Fruit fly (Drosophila melanogaster) whole organism, embryonic: ENCODE results near the gene rin.

Experiments used
- BtbVII ChIP-seq: fragments of 200-800 bp; sonication (Bioruptor generic); optimal IDR thresholded peaks from 3 replicates; lab custom pipeline; 2017; ENCODE audit warnings: missing biosample characterization, mild to moderate bottlenecking, missing genetic modification characterization
- CG10543 ChIP-seq: fragments of 200-800 bp; sonication (Bioruptor generic); optimal IDR thresholded peaks from 3 replicates; lab custom pipeline; 2017; ENCODE audit warnings: missing biosample characterization, mild to moderate bottlenecking, missing genetic modification characterization, moderate library complexity
- CG11398 ChIP-seq: fragments of 200-800 bp; sonication (Bioruptor generic); optimal IDR thresholded peaks from 2 replicates; lab custom pipeline; 2016; ENCODE audit warnings: missing biosample characterization, missing genetic modification characterization
- CG12236 ChIP-seq: fragments of 200-800 bp; sonication (Bioruptor generic); optimal IDR thresholded peaks from 2 replicates; lab custom pipeline; 2016; ENCODE audit warnings: missing biosample characterization, missing genetic modification characterization
- CG13287 ChIP-seq: fragments of 200-800 bp; sonication (Bioruptor generic); IDR thresholded peaks from 2 replicates; pipeline ENCODE4 v1.3.6; 2022; ENCODE audit warnings: missing biosample characterization, missing genetic modification characterization; ENCODE audit not compliant: partially characterized antibody
- CG14965 ChIP-seq: fragments of 200-800 bp; sonication (Bioruptor generic); optimal IDR thresholded peaks from 2 replicates; lab custom pipeline; 2016; ENCODE audit warnings: missing biosample characterization, missing genetic modification characterization, borderline replicate concordance
- CG15479 ChIP-seq: fragments of 200-800 bp; sonication (Bioruptor generic); optimal IDR thresholded peaks from 3 replicates; lab custom pipeline; 2019; ENCODE audit warnings: missing biosample characterization, mild to moderate bottlenecking, missing genetic modification characterization, moderate library complexity
- CG17612 ChIP-seq: fragments of 200-800 bp; sonication (Bioruptor generic); IDR thresholded peaks from 2 replicates; pipeline ENCODE4 v1.3.6; 2022; ENCODE audit warnings: missing biosample characterization, missing genetic modification characterization
- CG2120 ChIP-seq: fragments of 200-800 bp; sonication (Bioruptor generic); optimal IDR thresholded peaks from 3 replicates; lab custom pipeline; 2016; ENCODE audit warnings: missing biosample characterization, missing genetic modification characterization
- CG2129 ChIP-seq: fragments of 200-800 bp; sonication (Bioruptor generic); IDR thresholded peaks from 2 replicates; pipeline ENCODE4 v1.3.6; 2022; ENCODE audit warnings: missing biosample characterization, missing genetic modification characterization; ENCODE audit not compliant: partially characterized antibody
- CG2199 ChIP-seq: fragments of 200-800 bp; sonication (Bioruptor generic); IDR thresholded peaks from 3 replicates; pipeline ENCODE4 v1.3.6; 2022; ENCODE audit warnings: missing biosample characterization, missing genetic modification characterization
- CG3726 ChIP-seq: fragments of 200-800 bp; sonication (Bioruptor generic); IDR thresholded peaks from 3 replicates; pipeline ENCODE4, ENCODE4 v1.3.6; 2022; ENCODE audit warnings: missing biosample characterization, missing genetic modification characterization
- CG42726 ChIP-seq: fragments of 200-800 bp; sonication (Bioruptor generic); IDR thresholded peaks from 2 replicates; pipeline ENCODE4 v1.3.6; 2022; ENCODE audit warnings: missing biosample characterization, missing genetic modification characterization; ENCODE audit not compliant: partially characterized antibody
- CG4360 ChIP-seq: fragments of 200-800 bp; sonication (Bioruptor generic); IDR thresholded peaks from 2 replicates; pipeline ENCODE4 v1.3.6; 2022; ENCODE audit warnings: missing biosample characterization, missing genetic modification characterization
- CG5180 ChIP-seq: fragments of 200-800 bp; sonication (Bioruptor generic); optimal IDR thresholded peaks from 3 replicates; lab custom pipeline; 2017; ENCODE audit warnings: missing biosample characterization, missing genetic modification characterization, mild to moderate bottlenecking, moderate library complexity, missing genetic modification reagents
- CG6683 ChIP-seq: fragments of 200-800 bp; sonication (Bioruptor generic); optimal IDR thresholded peaks from 2 replicates; lab custom pipeline; 2017; ENCODE audit warnings: missing biosample characterization, mild to moderate bottlenecking, missing genetic modification characterization, missing genetic modification reagents
- CG7928 ChIP-seq: fragments of 200-800 bp; sonication (Bioruptor generic); optimal IDR thresholded peaks from 2 replicates; lab custom pipeline; 2017; ENCODE audit warnings: missing biosample characterization, mild to moderate bottlenecking, missing genetic modification characterization
- CG7987 ChIP-seq: fragments of 200-800 bp; sonication (Bioruptor generic); optimal IDR thresholded peaks from 2 replicates; lab custom pipeline; 2018; ENCODE audit warnings: missing biosample characterization, mild to moderate bottlenecking, missing genetic modification characterization, moderate library complexity
- Dref ChIP-seq: fragments of 200-800 bp; sonication (Bioruptor generic); IDR thresholded peaks from 2 replicates; pipeline ENCODE4 v1.3.6; 2022; ENCODE audit warnings: missing biosample characterization, missing genetic modification characterization
- E2f1 ChIP-seq: fragments of 200-800 bp; sonication (Bioruptor generic); IDR thresholded peaks from 2 replicates; pipeline ENCODE4 v1.3.6; 2022; ENCODE audit warnings: missing biosample characterization, missing genetic modification characterization
- HLH3B ChIP-seq: fragments of 200-800 bp; sonication (Bioruptor generic); IDR thresholded peaks from 2 replicates; pipeline ENCODE4 v1.3.6; 2022; ENCODE audit warnings: missing biosample characterization, missing genetic modification characterization
- HLH4C ChIP-seq: fragments of 200-800 bp; sonication (Bioruptor generic); IDR thresholded peaks from 3 replicates; pipeline ENCODE4 v1.3.6; 2022; ENCODE audit warnings: missing biosample characterization, missing genetic modification characterization; ENCODE audit not compliant: partially characterized antibody
- Jarid2 ChIP-seq: fragments of 200-800 bp; sonication (Bioruptor generic); optimal IDR thresholded peaks from 3 replicates; lab custom pipeline; 2017; ENCODE audit warnings: mild to moderate bottlenecking, missing biosample characterization, missing genetic modification reagents, missing genetic modification characterization
- NC2β ChIP-seq: fragments of 200-800 bp; sonication (Bioruptor generic); optimal IDR thresholded peaks from 2 replicates; lab custom pipeline; 2016; ENCODE audit warnings: missing biosample characterization, missing genetic modification characterization
- Pdp1 ChIP-seq, 2 experiments: fragments of 200-800 bp; sonication (Bioruptor generic); optimal IDR thresholded peaks; 3 replicates each; lab custom pipeline; 2016; ENCODE audit warnings: missing biosample characterization in 2 of 2, missing genetic modification characterization in 2 of 2, mild to moderate bottlenecking in 1 of 2, moderate library complexity in 1 of 2
- YL-1 ChIP-seq: fragments of 200-800 bp; sonication (Bioruptor generic); optimal IDR thresholded peaks from 3 replicates; lab custom pipeline; 2017; ENCODE audit warnings: missing biosample characterization, mild to moderate bottlenecking, missing genetic modification characterization
- chinmo ChIP-seq: fragments of 200-800 bp; sonication (Bioruptor generic); IDR thresholded peaks from 4 replicates; pipeline ENCODE4 v1.3.6; 2022; ENCODE audit warnings: missing biosample characterization, missing genetic modification characterization; ENCODE audit not compliant: partially characterized antibody
- crp ChIP-seq, 2 experiments: fragments of 200-800 bp; sonication (Bioruptor generic); optimal IDR thresholded peaks; 2 replicates in 1 of 2; 3 replicates in 1 of 2; lab custom pipeline; 2017; ENCODE audit warnings: missing biosample characterization in 2 of 2, missing genetic modification characterization in 2 of 2, mild to moderate bottlenecking in 1 of 2, moderate library complexity in 1 of 2
- cwo ChIP-seq: fragments of 200-800 bp; sonication (Bioruptor generic); optimal IDR thresholded peaks from 3 replicates; lab custom pipeline; 2017; ENCODE audit warnings: missing biosample characterization, missing genetic modification characterization, mild to moderate bottlenecking, moderate library complexity, missing genetic modification reagents
- dimm ChIP-seq: fragments of 200-800 bp; sonication (Bioruptor generic); IDR thresholded peaks from 2 replicates; pipeline ENCODE4 v1.3.6; 2022; ENCODE audit warnings: missing biosample characterization, missing genetic modification characterization
- esg ChIP-seq: fragments of 200-800 bp; sonication (Bioruptor generic); conservative IDR thresholded peaks from 2 replicates; pipeline ENCODE4 v1.3.6; 2022; ENCODE audit warnings: missing biosample characterization, missing genetic modification characterization
- fd102C ChIP-seq: fragments of 200-800 bp; sonication (Bioruptor generic); optimal IDR thresholded peaks from 2 replicates; lab custom pipeline; 2018; ENCODE audit warnings: missing biosample characterization, mild to moderate bottlenecking, missing genetic modification characterization, moderate library complexity
- ftz-f1 ChIP-seq: fragments of 200-800 bp; sonication (Bioruptor generic); optimal IDR thresholded peaks from 2 replicates; lab custom pipeline; 2016; ENCODE audit warnings: missing biosample characterization, missing genetic modification characterization
- gcm2 ChIP-seq: fragments of 200-800 bp; sonication (Bioruptor generic); optimal IDR thresholded peaks from 2 replicates; lab custom pipeline; 2016; ENCODE audit warnings: missing biosample characterization, missing genetic modification characterization
- lmd ChIP-seq: fragments of 200-800 bp; sonication (Bioruptor generic); IDR thresholded peaks from 2 replicates; pipeline ENCODE4 v1.3.6; 2022; ENCODE audit warnings: missing biosample characterization, missing genetic modification characterization
- lola ChIP-seq, 3 experiments: fragments of >200 bp in 2 of 3; fragments of 200-800 bp in 1 of 3; sonication (Bioruptor generic) in 1 of 3; optimal IDR thresholded peaks; 2 replicates each; lab custom pipeline; 2017 to 2019; ENCODE audit warnings: missing biosample characterization in 3 of 3, missing genetic modification characterization in 3 of 3, mild to moderate bottlenecking in 1 of 3, moderate library complexity in 1 of 3
- nau ChIP-seq: fragments of 200-800 bp; sonication (Bioruptor generic); optimal IDR thresholded peaks from 3 replicates; lab custom pipeline; 2017; ENCODE audit warnings: missing biosample characterization, mild to moderate bottlenecking, missing genetic modification characterization, missing genetic modification reagents
- nerfin-1 ChIP-seq: fragments of 200-800 bp; sonication (Bioruptor generic); optimal IDR thresholded peaks from 3 replicates; lab custom pipeline; 2019; ENCODE audit warnings: missing biosample characterization, mild to moderate bottlenecking, missing genetic modification characterization, moderate library complexity
- pho ChIP-seq: fragments of 200-800 bp; sonication (Bioruptor generic); optimal IDR thresholded peaks from 2 replicates; lab custom pipeline; 2016; ENCODE audit warnings: missing biosample characterization, missing genetic modification characterization
- repo ChIP-seq: fragments of 200-800 bp; sonication (Bioruptor generic); optimal IDR thresholded peaks from 2 replicates; lab custom pipeline; 2016; ENCODE audit warnings: missing biosample characterization, missing genetic modification characterization
- sima ChIP-seq: fragments of 200-800 bp; sonication (Bioruptor generic); optimal IDR thresholded peaks from 2 replicates; lab custom pipeline; 2016; ENCODE audit warnings: missing biosample characterization, missing genetic modification characterization
- sr ChIP-seq: fragments of 200-800 bp; sonication (Bioruptor generic); IDR thresholded peaks from 3 replicates; pipeline ENCODE4 v1.3.6; 2022; ENCODE audit warnings: missing biosample characterization, missing genetic modification characterization
- wdn ChIP-seq: fragments of 200-800 bp; sonication (Bioruptor generic); IDR thresholded peaks from 2 replicates; pipeline ENCODE4 v1.3.6; 2022; ENCODE audit warnings: missing biosample characterization, missing genetic modification characterization
- yki ChIP-seq: fragments of >200 bp; optimal IDR thresholded peaks from 3 replicates; lab custom pipeline; 2018
- zen2 ChIP-seq: fragments of 200-800 bp; sonication (Bioruptor generic); IDR thresholded peaks from 3 replicates; pipeline ENCODE4 v1.3.6; 2022; ENCODE audit warnings: missing biosample characterization, missing genetic modification characterization; ENCODE audit not compliant: partially characterized antibody

The rin gene

DNA sequence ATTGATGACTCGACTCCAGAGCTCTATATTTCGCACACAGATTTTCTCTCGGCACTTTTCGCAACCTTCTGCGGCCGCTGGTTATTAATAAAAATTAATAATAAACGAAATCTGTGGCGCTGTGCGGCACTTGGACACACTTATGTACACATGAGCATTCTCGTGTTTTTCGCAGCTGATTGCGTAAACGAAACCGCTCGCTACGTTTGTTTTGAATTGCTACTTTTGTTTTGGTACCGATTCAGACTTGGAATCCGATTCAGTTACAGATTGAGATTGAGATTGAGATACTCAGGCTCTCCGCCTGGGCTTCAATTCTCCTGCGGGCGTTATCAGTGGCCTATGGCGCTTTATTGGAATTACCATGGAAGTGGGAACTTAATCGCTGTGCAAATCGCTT lies 39.2 kb downstream of the rin start:
- TF ChIP-seq Pdp1 (GFP tag; optimal IDR thresholded peaks at IDR 0.05; lab: Kevin White, UChicago): peak in 1 of 2 experiments; percentile 97
- TF ChIP-seq cwo (GFP tag; lab: Kevin White, UChicago): peak; percentile 43
- 0 out of 3 replicates have a peak, but pooled peaks have one; percentile 14 for TF ChIP-seq CG2199 (GFP tag; lab: Robert Waterston, UW)
- TF ChIP-seq CG2129: no peak
- no peak for TF ChIP-seq E2f1 (GFP tag; lab: Robert Waterston, UW)
- TF ChIP-seq chinmo (GFP tag; lab: Robert Waterston, UW): 0 out of 4 replicates have a peak, but pooled peaks have one; percentile 35

DNA sequence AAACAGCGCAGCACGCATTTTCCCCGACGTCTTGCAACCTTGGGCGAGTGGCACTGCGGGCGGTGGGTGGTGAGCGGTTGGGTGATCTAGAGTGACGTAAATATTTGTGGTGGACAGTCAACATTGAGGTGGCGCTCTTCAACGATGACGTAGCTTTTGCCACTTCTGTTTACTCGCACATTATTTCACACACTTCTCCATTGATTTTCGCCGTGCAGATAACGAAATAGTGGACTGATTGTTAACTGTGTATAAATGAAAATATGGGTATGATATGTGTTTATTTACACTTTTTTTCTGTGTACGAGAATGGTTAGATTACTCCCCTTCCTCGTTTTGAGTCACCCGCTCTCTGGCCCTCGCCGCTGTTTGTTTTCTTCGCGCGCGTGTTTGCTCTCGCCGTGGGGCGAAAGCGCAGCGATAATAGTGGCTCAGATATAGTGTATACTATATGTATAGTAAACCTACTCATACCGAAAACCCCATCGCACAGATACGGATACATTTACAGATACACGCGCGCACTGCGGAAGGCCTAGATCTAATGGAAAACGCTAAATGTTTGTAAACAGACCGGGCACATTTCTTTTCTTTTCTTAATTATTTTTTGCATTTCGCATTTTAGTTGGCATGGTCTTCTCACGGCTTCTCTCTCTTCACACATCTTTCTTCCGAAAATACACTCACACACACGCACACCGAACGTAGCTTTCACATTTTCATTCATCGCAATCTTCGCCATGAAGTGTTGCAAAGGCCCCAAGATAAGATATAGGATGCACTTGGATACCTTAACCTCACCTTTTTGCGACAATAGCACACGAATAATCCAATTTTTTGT lies 39.8 kb downstream of the rin start, which contains the start of gene omd:
omd (minus strand) TSS at position 840 of the 841 bp plus-strand sequence.
- TF ChIP-seq pho (GFP tag; lab: Kevin White, UChicago) (peak; percentile 33), fd102C (GFP tag; lab: Kevin White, UChicago) (peak; percentile 41), E2f1 (GFP tag; lab: Robert Waterston, UW) (peak; percentile 54; the same call in 1 of the 2 replicates), YL-1 (GFP tag; lab: Kevin White, UChicago) (peak; percentile 56), CG14965 (peak; percentile 52), CG15479 (GFP tag; lab: Kevin White, UChicago) (peak; percentile 15), CG12236 (GFP tag; lab: Kevin White, UChicago) (peak; percentile 61), wdn (peak; percentile 53), repo (GFP tag; lab: Kevin White, UChicago) (peak; percentile 25), CG5180 (GFP tag; lab: Kevin White, UChicago) (no peak), CG10543 (GFP tag; lab: Kevin White, UChicago) (peak; percentile 83), CG7928 (peak; percentile 12), dimm (GFP tag; lab: Robert Waterston, UW) (no peak), HLH3B (GFP tag; lab: Robert Waterston, UW) (peak; percentile 59; the same call in 1 of the 2 replicates), sima (peak; percentile 3), HLH4C (GFP tag; lab: Robert Waterston, UW) (no peak), sr (no peak; the same call in 2 of the 3 replicates), CG4360 (GFP tag; lab: Robert Waterston, UW) (peak; percentile 62), CG3726 (GFP tag; lab: Robert Waterston, UW) (no peak), CG7987 (GFP tag; lab: Kevin White, UChicago) (peak; percentile 84), NC2β (GFP tag; lab: Kevin White, UChicago) (peak; percentile 64), CG17612 (GFP tag; lab: Robert Waterston, UW) (peak; percentile 45; the same call in 1 of the 2 replicates), esg (GFP tag; lab: Robert Waterston, UW) (no peak), Jarid2 (GFP tag; lab: Kevin White, UChicago) (peak; percentile 19), CG42726 (GFP tag; lab: Robert Waterston, UW) (no peak), gcm2 (GFP tag; lab: Kevin White, UChicago) (peak; percentile 56), nerfin-1 (tag; lab: Kevin White, UChicago) (peak; percentile 64), CG13287 (0 out of 2 replicates have a peak, but pooled peaks have one; percentile 23), lola (GFP tag; optimal IDR thresholded peaks at IDR 0.05; lab: Kevin White, UChicago) (peak in 1 of 3 experiments; percentile 55), yki (lab: Kevin White, UChicago) (no peak), ftz-f1 (peak; percentile 94), CG6683 (GFP tag; lab: Kevin White, UChicago) (peak; percentile 74), lmd (GFP tag; lab: Robert Waterston, UW) (peak; percentile 26; the same call in 1 of the 2 replicates), Dref (GFP tag; lab: Robert Waterston, UW) (no peak), BtbVII (GFP tag; lab: Kevin White, UChicago) (peak; percentile 95), CG11398 (GFP tag; lab: Kevin White, UChicago) (peak; percentile 31), nau (GFP tag; lab: Kevin White, UChicago) (no peak), crp (GFP tag; optimal IDR thresholded peaks at IDR 0.05; lab: Kevin White, UChicago) (peak in 1 of 2 experiments; percentile 7), CG2120 (GFP tag; lab: Kevin White, UChicago) (peak; percentile 53), zen2 (GFP tag; lab: Robert Waterston, UW) (no peak)
